Worm (Caenorhabditis elegans): ENCODE measurements around the gene Y41E3.18.

- TF ChIP-seq blmp-1 (tag; optimal IDR thresholded peaks at IDR 0.05) = no peak
- no peak for TF ChIP-seq nhr-12 (tag; optimal IDR thresholded peaks at IDR 0.05)
- no peak for TF ChIP-seq snpc-4 (tag; optimal IDR thresholded peaks at IDR 0.05)
- no peak for TF ChIP-seq tbx-8 (GFP tag; optimal IDR thresholded peaks at IDR 0.05)
- no peak for TF ChIP-seq ham-2 (GFP tag; optimal IDR thresholded peaks at IDR 0.05)
- no peak for TF ChIP-seq nhr-28 (tag; optimal IDR thresholded peaks at IDR 0.05)
- no peak for TF ChIP-seq flh-1 (GFP tag; optimal IDR thresholded peaks at IDR 0.05)
- TF ChIP-seq nhr-76 (tag; optimal IDR thresholded peaks at IDR 0.05) = no peak
- no peak for TF ChIP-seq nhr-237 (tag; optimal IDR thresholded peaks at IDR 0.05)
- TF ChIP-seq ztf-11 (tag; optimal IDR thresholded peaks at IDR 0.05) = no peak
These were observed 28.1 kb downstream of the Y41E3.18 start for ce11 chrIV:15037492-15037891.
